Worm (Caenorhabditis elegans) whole organism, L3 larva: ENCODE measurements around the gene nhr-193.

Source experiments
- ZK546.5 ChIP-seq: sonication (generic microtip); optimal IDR thresholded peaks from 2 replicates; lab custom pipeline; 2017; ENCODE audit warnings: missing biosample characterization, missing genetic modification characterization
- ama-1 ChIP-seq: fragments of 150-350 bp; optimal IDR thresholded peaks from 2 replicates; lab custom pipeline; 2018
- ceh-16 ChIP-seq: sonication (generic microtip); optimal IDR thresholded peaks from 2 replicates; lab custom pipeline; 2017; ENCODE audit warnings: missing biosample characterization, missing genetic modification characterization
- ceh-82 ChIP-seq: fragments of 150-350 bp; optimal IDR thresholded peaks from 2 replicates; lab custom pipeline; 2014; ENCODE audit warnings: missing biosample characterization, missing genetic modification characterization
- nhr-12 ChIP-seq: fragments of 150-350 bp; optimal IDR thresholded peaks from 2 replicates; lab custom pipeline; 2014; ENCODE audit warnings: missing biosample characterization, missing genetic modification characterization
- nhr-28 ChIP-seq: fragments of 150-350 bp; optimal IDR thresholded peaks from 2 replicates; lab custom pipeline; 2014; ENCODE audit warnings: missing biosample characterization, missing genetic modification characterization
- nhr-76 ChIP-seq: fragments of 150-350 bp; sonication (generic microtip); optimal IDR thresholded peaks from 5 replicates; lab custom pipeline; 2014; ENCODE audit warnings: missing biosample characterization, missing genetic modification characterization
- pha-4 ChIP-seq: fragments of 150-350 bp; optimal IDR thresholded peaks from 2 replicates; lab custom pipeline; 2014; ENCODE audit warnings: missing biosample characterization, missing genetic modification reagents, missing genetic modification characterization
- snpc-4 ChIP-seq: fragments of 150-350 bp; optimal IDR thresholded peaks from 2 replicates; lab custom pipeline; 2014; ENCODE audit warnings: missing biosample characterization, missing genetic modification characterization
- tbx-2 ChIP-seq: sonication (generic microtip); optimal IDR thresholded peaks from 2 replicates; lab custom pipeline; 2016; ENCODE audit warnings: mild to moderate bottlenecking, missing genetic modification characterization, missing compliant biosample characterization
- ztf-11 ChIP-seq: fragments of 150-350 bp; optimal IDR thresholded peaks from 2 replicates; lab custom pipeline; 2014; ENCODE audit warnings: missing biosample characterization, missing genetic modification characterization

ce11 chrV:16322155-16322554 is 20.0 kb upstream of the nhr-193 start:
- no peak for TF ChIP-seq ztf-11 (tag; lab: Kevin White, UChicago)
- no peak for TF ChIP-seq ama-1 (lab: Kevin White, UChicago)
- TF ChIP-seq nhr-12 (tag; lab: Kevin White, UChicago): no peak
- TF ChIP-seq tbx-2 (tag; lab: Kevin White, UChicago): no peak
- no peak for TF ChIP-seq nhr-76 (tag; lab: Kevin White, UChicago)
- no peak for TF ChIP-seq nhr-28
- no peak for TF ChIP-seq ceh-16 (tag; lab: Kevin White, UChicago)
- no peak for TF ChIP-seq ZK546.5 (tag; lab: Kevin White, UChicago)
- TF ChIP-seq ceh-82 (tag; lab: Kevin White, UChicago): no peak
- no peak for TF ChIP-seq snpc-4 (tag; lab: Kevin White, UChicago)
- TF ChIP-seq pha-4 (tag; lab: Kevin White, UChicago): no peak
